Fruit fly (Drosophila melanogaster): Measurements from ENCODE around the gene Nulp1.

DNA sequence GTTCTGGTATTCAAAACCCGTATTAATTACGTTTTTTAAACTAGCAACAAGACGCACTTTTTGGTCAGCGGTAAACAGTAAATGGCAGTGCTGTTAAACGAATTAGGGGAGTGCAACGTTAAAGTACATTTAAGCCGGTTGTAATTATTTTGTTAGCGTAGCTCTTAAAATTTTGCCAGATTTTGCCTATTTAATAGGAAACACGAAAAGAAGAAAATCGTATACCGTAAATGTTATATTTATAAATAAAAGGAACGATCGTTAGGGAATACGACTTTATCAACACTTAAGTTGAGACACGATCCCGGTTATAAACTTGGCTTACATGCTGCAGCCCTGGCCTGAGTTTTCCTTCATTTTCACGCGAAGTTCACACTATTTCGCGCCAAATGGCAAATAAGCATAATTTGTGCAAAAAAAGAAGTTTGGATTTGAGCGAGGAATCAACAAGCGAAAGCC lies 27.3 kb downstream of the Nulp1 start, which contains the start of the genes Setx and mus301:
- TF ChIP-seq Sp1 (GFP tag; optimal IDR thresholded peaks at IDR 0.05), result peak; percentile 76
- no peak for TF ChIP-seq usp (GFP tag; optimal IDR thresholded peaks at IDR 0.05)
- peak; percentile 72 for TF ChIP-seq OdsH (GFP tag; optimal IDR thresholded peaks at IDR 0.05)
- TF ChIP-seq Rel (GFP tag; optimal IDR thresholded peaks at IDR 0.05), result no peak
- TF ChIP-seq Rel (tag; optimal IDR thresholded peaks at IDR 0.05), result no peak
- TF ChIP-seq dl (GFP tag; optimal IDR thresholded peaks at IDR 0.05; ENCODE audit: insufficient read depth in 1 of 2, partially characterized antibody in 2 of 2), result no peak
- TF ChIP-seq foxo (GFP tag; optimal IDR thresholded peaks at IDR 0.05), result peak; percentile 17 to 89
- no peak for TF ChIP-seq fru (GFP tag; optimal IDR thresholded peaks at IDR 0.05)
- TF ChIP-seq Dif (GFP tag; optimal IDR thresholded peaks at IDR 0.05; ENCODE audit: partially characterized antibody), result no peak
- TF ChIP-seq Dfd (GFP tag; optimal IDR thresholded peaks at IDR 0.05), result no peak
- peak; percentile 87 for TF ChIP-seq h (GFP tag; optimal IDR thresholded peaks at IDR 0.05)
- no peak for TF ChIP-seq Mio (GFP tag; optimal IDR thresholded peaks at IDR 0.05)
- no peak for TF ChIP-seq Hnf4 (GFP tag; optimal IDR thresholded peaks at IDR 0.05)

All from whole organism, wandering third instar larva.